Fruit fly (Drosophila melanogaster) whole organism, embryonic: Measurements from ENCODE around the gene sbr.
A peak's percentile ranks its signal among the peaks of the same experiment; 100 is the strongest.

Experiments
- Aef1 ChIP-seq: fragments of 200-800 bp; sonication (Bioruptor generic); IDR thresholded peaks from 3 replicates; pipeline ENCODE4 v1.3.6; 2022; ENCODE audit warnings: missing biosample characterization, missing genetic modification characterization
- Bgb ChIP-seq: fragments of 200-800 bp; sonication (Bioruptor generic); IDR thresholded peaks from 2 replicates; pipeline ENCODE4 v1.3.6; 2022; ENCODE audit warnings: missing biosample characterization, missing genetic modification characterization; ENCODE audit not compliant: partially characterized antibody
- CG10209 ChIP-seq: fragments of 200-800 bp; sonication (Bioruptor generic); optimal IDR thresholded peaks from 3 replicates; lab custom pipeline; 2017; ENCODE audit warnings: missing biosample characterization, mild to moderate bottlenecking, missing genetic modification characterization, missing genetic modification reagents
- CG10321 ChIP-seq: fragments of 200-800 bp; sonication (Bioruptor generic); IDR thresholded peaks from 2 replicates; pipeline ENCODE4 v1.3.6; 2022; ENCODE audit warnings: missing biosample characterization, missing genetic modification characterization
- CG11456 ChIP-seq: fragments of 200-800 bp; sonication (Bioruptor generic); IDR thresholded peaks from 3 replicates; pipeline ENCODE4 v1.3.6; 2022; ENCODE audit warnings: missing biosample characterization, missing genetic modification characterization
- CG11695 ChIP-seq: fragments of 200-800 bp; sonication (Bioruptor generic); IDR thresholded peaks from 3 replicates; pipeline ENCODE4 v1.3.6; 2022; ENCODE audit warnings: missing biosample characterization, missing genetic modification characterization
- CG14014 ChIP-seq: fragments of 200-800 bp; sonication (Bioruptor generic); IDR thresholded peaks from 2 replicates; pipeline ENCODE4 v1.3.6; 2022; ENCODE audit warnings: missing biosample characterization, missing genetic modification characterization
- CG16813 ChIP-seq: fragments of 200-800 bp; sonication (Bioruptor generic); IDR thresholded peaks from 3 replicates; pipeline ENCODE4 v1.3.6; 2022; ENCODE audit warnings: missing biosample characterization, missing genetic modification characterization; ENCODE audit not compliant: partially characterized antibody
- CG3065 ChIP-seq: fragments of 200-800 bp; sonication (Bioruptor generic); optimal IDR thresholded peaks from 2 replicates; lab custom pipeline; 2016; ENCODE audit warnings: missing biosample characterization, missing genetic modification characterization
- CG32772 ChIP-seq: fragments of 200-800 bp; sonication (Bioruptor generic); IDR thresholded peaks from 2 replicates; pipeline ENCODE4 v1.3.6; 2022; ENCODE audit warnings: missing biosample characterization, missing genetic modification characterization
- CG4820 ChIP-seq: fragments of 200-800 bp; sonication (Bioruptor generic); optimal IDR thresholded peaks from 3 replicates; lab custom pipeline; 2016; ENCODE audit warnings: missing biosample characterization, missing genetic modification characterization
- CG5245 ChIP-seq: fragments of 200-800 bp; sonication (Bioruptor generic); optimal IDR thresholded peaks from 3 replicates; lab custom pipeline; 2016; ENCODE audit warnings: missing biosample characterization, missing genetic modification characterization
- CG5953 ChIP-seq: fragments of 200-800 bp; sonication (Bioruptor generic); IDR thresholded peaks from 2 replicates; pipeline ENCODE4 v1.3.6; 2022; ENCODE audit warnings: missing biosample characterization, missing genetic modification characterization
- CG9437 ChIP-seq: fragments of 200-800 bp; sonication (Bioruptor generic); optimal IDR thresholded peaks from 2 replicates; lab custom pipeline; 2018; ENCODE audit warnings: missing biosample characterization, mild to moderate bottlenecking, missing genetic modification characterization
- CG9797 ChIP-seq: fragments of 200-800 bp; sonication (Bioruptor generic); optimal IDR thresholded peaks from 3 replicates; lab custom pipeline; 2018; ENCODE audit warnings: missing biosample characterization, mild to moderate bottlenecking, missing genetic modification characterization
- D ChIP-seq, 2 experiments: fragments of 200-800 bp in 1 of 2; fragments of >200 bp in 1 of 2; sonication (Bioruptor generic) in 1 of 2; optimal IDR thresholded peaks; 2 replicates in 1 of 2; 3 replicates in 1 of 2; lab custom pipeline; 2017; ENCODE audit warnings: mild to moderate bottlenecking in 1 of 2, missing biosample characterization in 1 of 2, missing genetic modification characterization in 1 of 2, missing genetic modification reagents in 1 of 2
- Dp ChIP-seq: fragments of 200-800 bp; sonication (Bioruptor generic); optimal IDR thresholded peaks from 2 replicates; lab custom pipeline; 2018; ENCODE audit warnings: missing biosample characterization, mild to moderate bottlenecking, missing genetic modification characterization, moderate library complexity
- HLH54F ChIP-seq: fragments of 200-800 bp; sonication (Bioruptor generic); optimal IDR thresholded peaks from 3 replicates; lab custom pipeline; 2016; ENCODE audit warnings: missing biosample characterization, missing genetic modification characterization
- HLHmδ ChIP-seq: fragments of 200-800 bp; sonication (Bioruptor generic); optimal IDR thresholded peaks from 2 replicates; lab custom pipeline; 2018; ENCODE audit warnings: missing biosample characterization, mild to moderate bottlenecking, missing genetic modification characterization, moderate library complexity
- Hr3 ChIP-seq: fragments of 200-800 bp; sonication (Bioruptor generic); optimal IDR thresholded peaks from 3 replicates; lab custom pipeline; 2016; ENCODE audit warnings: missing biosample characterization, missing genetic modification characterization
- Nf-YB ChIP-seq: fragments of 200-800 bp; sonication (Bioruptor generic); optimal IDR thresholded peaks from 3 replicates; lab custom pipeline; 2019; ENCODE audit warnings: missing biosample characterization, mild to moderate bottlenecking, missing genetic modification characterization, moderate library complexity
- Xbp1 ChIP-seq: fragments of 200-800 bp; sonication (Bioruptor generic); optimal IDR thresholded peaks from 3 replicates; lab custom pipeline; 2016; ENCODE audit warnings: missing biosample characterization, mild to moderate bottlenecking, missing genetic modification characterization
- ac ChIP-seq: fragments of 200-800 bp; sonication (Bioruptor generic); optimal IDR thresholded peaks from 3 replicates; lab custom pipeline; 2017; ENCODE audit warnings: missing biosample characterization, mild to moderate bottlenecking, missing genetic modification characterization
- amos ChIP-seq: fragments of 200-800 bp; sonication (Bioruptor generic); IDR thresholded peaks from 2 replicates; pipeline ENCODE4 v1.3.6; 2022; ENCODE audit warnings: missing biosample characterization, missing genetic modification characterization; ENCODE audit not compliant: partially characterized antibody
- ato ChIP-seq: fragments of 200-800 bp; sonication (Bioruptor generic); IDR thresholded peaks from 2 replicates; pipeline ENCODE4 v1.3.6; 2022; ENCODE audit warnings: missing biosample characterization, missing genetic modification characterization; ENCODE audit not compliant: partially characterized antibody
- btn ChIP-seq: fragments of 200-800 bp; sonication (Bioruptor generic); optimal IDR thresholded peaks from 2 replicates; lab custom pipeline; 2016; ENCODE audit warnings: missing biosample characterization, missing genetic modification characterization
- caup ChIP-seq: fragments of 200-800 bp; sonication (Bioruptor generic); optimal IDR thresholded peaks from 3 replicates; lab custom pipeline; 2017; ENCODE audit warnings: missing biosample characterization, mild to moderate bottlenecking, missing genetic modification characterization, moderate library complexity; ENCODE audit not compliant: severe bottlenecking
- chinmo ChIP-seq: fragments of 200-800 bp; sonication (Bioruptor generic); IDR thresholded peaks from 4 replicates; pipeline ENCODE4 v1.3.6; 2022; ENCODE audit warnings: missing biosample characterization, missing genetic modification characterization; ENCODE audit not compliant: partially characterized antibody
- disco-r ChIP-seq: fragments of 200-800 bp; sonication (Bioruptor generic); optimal IDR thresholded peaks from 2 replicates; lab custom pipeline; 2016; ENCODE audit warnings: missing biosample characterization, missing genetic modification characterization
- dmrt99B ChIP-seq: fragments of 200-800 bp; sonication (Bioruptor generic); optimal IDR thresholded peaks from 2 replicates; lab custom pipeline; 2018; ENCODE audit warnings: missing biosample characterization, mild to moderate bottlenecking, missing genetic modification characterization, moderate library complexity
- en ChIP-seq: fragments of 200-800 bp; sonication (Bioruptor generic); optimal IDR thresholded peaks from 2 replicates; lab custom pipeline; 2016; ENCODE audit warnings: missing biosample characterization, missing genetic modification characterization
- eyg ChIP-seq: fragments of 200-800 bp; sonication (Bioruptor generic); optimal IDR thresholded peaks from 3 replicates; lab custom pipeline; 2016; ENCODE audit warnings: missing biosample characterization, missing genetic modification characterization
- fd64A ChIP-seq: fragments of 200-800 bp; sonication (Bioruptor generic); optimal IDR thresholded peaks from 3 replicates; lab custom pipeline; 2018; ENCODE audit warnings: missing biosample characterization, mild to moderate bottlenecking, missing genetic modification characterization
- fd96Cb ChIP-seq: fragments of 200-800 bp; sonication (Bioruptor generic); optimal IDR thresholded peaks from 2 replicates; lab custom pipeline; 2018; ENCODE audit warnings: missing biosample characterization, mild to moderate bottlenecking, missing genetic modification characterization, moderate library complexity
- ftz-f1 ChIP-seq: fragments of 200-800 bp; sonication (Bioruptor generic); optimal IDR thresholded peaks from 2 replicates; lab custom pipeline; 2016; ENCODE audit warnings: missing biosample characterization, missing genetic modification characterization
- gce ChIP-seq: fragments of 200-800 bp; sonication (Bioruptor generic); IDR thresholded peaks from 3 replicates; pipeline ENCODE4 v1.3.6; 2022; ENCODE audit warnings: missing biosample characterization, missing genetic modification characterization
- gem ChIP-seq: fragments of 200-800 bp; sonication (Bioruptor generic); optimal IDR thresholded peaks from 2 replicates; lab custom pipeline; 2019; ENCODE audit warnings: missing biosample characterization, mild to moderate bottlenecking, missing genetic modification characterization, moderate library complexity
- jigr1 ChIP-seq: fragments of 200-800 bp; sonication (Bioruptor generic); IDR thresholded peaks from 3 replicates; pipeline ENCODE4 v1.3.6; 2022; ENCODE audit warnings: missing biosample characterization, missing genetic modification characterization
- jing ChIP-seq: fragments of 200-800 bp; sonication (Bioruptor generic); optimal IDR thresholded peaks from 2 replicates; lab custom pipeline; 2018; ENCODE audit warnings: missing biosample characterization, mild to moderate bottlenecking, missing genetic modification characterization
- lab ChIP-seq: fragments of 200-800 bp; sonication (Bioruptor generic); optimal IDR thresholded peaks from 3 replicates; lab custom pipeline; 2017; ENCODE audit warnings: missing biosample characterization, missing genetic modification characterization, mild to moderate bottlenecking, moderate library complexity, missing genetic modification reagents
- lmd ChIP-seq: fragments of 200-800 bp; sonication (Bioruptor generic); IDR thresholded peaks from 2 replicates; pipeline ENCODE4 v1.3.6; 2022; ENCODE audit warnings: missing biosample characterization, missing genetic modification characterization
- odd ChIP-seq: fragments of 200-800 bp; sonication (Bioruptor generic); optimal IDR thresholded peaks from 2 replicates; lab custom pipeline; 2017; ENCODE audit warnings: missing biosample characterization, mild to moderate bottlenecking, missing genetic modification characterization
- sna ChIP-seq: fragments of 200-800 bp; sonication (Bioruptor generic); IDR thresholded peaks from 2 replicates; pipeline ENCODE4 v1.3.6; 2022; ENCODE audit warnings: missing biosample characterization, missing genetic modification characterization; ENCODE audit not compliant: partially characterized antibody
- sob ChIP-seq: fragments of 200-800 bp; sonication (Bioruptor generic); IDR thresholded peaks from 2 replicates; pipeline ENCODE4 v1.3.6; 2022; ENCODE audit warnings: missing biosample characterization, missing genetic modification characterization
- sr ChIP-seq: fragments of 200-800 bp; sonication (Bioruptor generic); IDR thresholded peaks from 3 replicates; pipeline ENCODE4 v1.3.6; 2022; ENCODE audit warnings: missing biosample characterization, missing genetic modification characterization
- tio ChIP-seq: fragments of 200-800 bp; sonication (Bioruptor generic); optimal IDR thresholded peaks from 2 replicates; lab custom pipeline; 2017; ENCODE audit warnings: missing biosample characterization, missing genetic modification characterization, inconsistent platforms
- twi ChIP-seq: fragments of 200-800 bp; optimal IDR thresholded peaks from 2 replicates; lab custom pipeline; 2019; ENCODE audit warnings: missing biosample characterization, mild to moderate bottlenecking, missing genetic modification characterization, moderate library complexity
- wor ChIP-seq: fragments of 200-800 bp; sonication (Bioruptor generic); IDR thresholded peaks from 2 replicates; pipeline ENCODE4 v1.3.6; 2022; ENCODE audit warnings: missing biosample characterization, missing genetic modification characterization

Gene sbr

DNA sequence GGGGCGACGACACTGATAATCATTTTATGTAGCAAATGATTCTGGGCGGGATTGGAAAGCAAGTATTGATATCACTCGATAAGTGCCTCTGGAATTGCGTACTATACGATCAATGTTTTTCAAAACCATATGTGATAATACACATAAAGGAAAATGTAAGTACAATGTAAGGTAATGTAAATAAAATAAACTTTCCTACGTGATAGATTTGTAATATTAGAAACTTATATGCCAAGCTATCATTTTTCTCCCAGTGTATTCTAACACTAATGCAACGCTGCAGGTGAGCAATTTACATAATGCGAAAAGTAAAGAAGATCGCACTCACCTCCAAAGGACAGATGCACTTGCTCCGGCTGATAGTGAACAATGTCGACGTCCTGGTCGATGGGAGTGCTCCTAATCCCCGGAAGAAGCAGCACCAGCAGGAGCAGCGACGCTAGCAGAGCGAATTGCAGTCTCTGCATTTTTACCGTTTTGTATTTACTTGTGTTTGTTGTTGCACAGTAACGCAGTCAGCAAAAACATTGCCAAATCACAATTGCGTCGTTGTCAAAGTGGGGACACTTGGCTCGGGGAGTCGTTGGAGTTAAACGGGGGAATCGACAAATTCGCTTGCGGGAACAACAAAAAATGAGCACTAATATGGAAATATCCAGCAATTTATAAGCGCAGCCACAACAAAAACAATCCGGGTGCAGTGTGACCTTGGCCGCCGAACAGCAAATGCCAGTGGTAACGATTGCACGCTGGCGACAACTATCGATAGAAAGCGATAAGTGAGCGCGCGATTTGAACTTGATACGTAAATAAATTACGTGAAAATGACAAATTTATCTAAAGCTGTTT, 30.4 kb upstream of the sbr start, which contains the start of gene CG1637 (continued):
- TF ChIP-seq wor = no peak
- TF ChIP-seq Nf-YB (GFP tag; lab: Kevin White, UChicago) = no peak
- no peak for TF ChIP-seq CG3065 (GFP tag; lab: Kevin White, UChicago)
- no peak for TF ChIP-seq en (GFP tag; lab: Kevin White, UChicago)
- no peak for TF ChIP-seq ac
- TF ChIP-seq CG16813 (GFP tag; lab: Robert Waterston, UW) = peak; percentile 68
- TF ChIP-seq sna (GFP tag; lab: Robert Waterston, UW) = peak; percentile 52; the same call in 1 of the 2 replicates
- peak; percentile 42 for TF ChIP-seq dmrt99B (tag; lab: Kevin White, UChicago)
- TF ChIP-seq ato = peak; percentile 39
- TF ChIP-seq fd96Cb = no peak
- no peak for TF ChIP-seq jigr1 (GFP tag; lab: Robert Waterston, UW)
- TF ChIP-seq chinmo (GFP tag; lab: Robert Waterston, UW) = peak; percentile 86; the same call in 3 of the 4 replicates
- TF ChIP-seq CG4820 (GFP tag; lab: Kevin White, UChicago) = no peak
- peak; percentile 52 for TF ChIP-seq D (optimal IDR thresholded peaks at IDR 0.05; lab: Kevin White, UChicago)
- no peak for TF ChIP-seq D (GFP tag; optimal IDR thresholded peaks at IDR 0.05; lab: Kevin White, UChicago)
- no peak for TF ChIP-seq CG5953 (GFP tag; lab: Robert Waterston, UW)
- no peak for TF ChIP-seq HLH54F (GFP tag; lab: Kevin White, UChicago)
- TF ChIP-seq Hr3 (GFP tag; lab: Kevin White, UChicago) = no peak
- TF ChIP-seq CG5245 (GFP tag; lab: Kevin White, UChicago) = no peak
- no peak for TF ChIP-seq disco-r (GFP tag; lab: Kevin White, UChicago)
- TF ChIP-seq amos (GFP tag; lab: Robert Waterston, UW) = peak; percentile 75
- no peak for TF ChIP-seq CG10321
- no peak for TF ChIP-seq caup
- no peak for TF ChIP-seq CG10209
- TF ChIP-seq ftz-f1 (GFP tag; lab: Kevin White, UChicago) = peak; percentile 40
- no peak for TF ChIP-seq odd (GFP tag; lab: Kevin White, UChicago)
- TF ChIP-seq CG9797 = peak; percentile 75
- TF ChIP-seq btn (GFP tag; lab: Kevin White, UChicago) = no peak
- TF ChIP-seq Bgb (GFP tag; lab: Robert Waterston, UW) = peak; percentile 74
- no peak for TF ChIP-seq twi
- peak; percentile 92 for TF ChIP-seq Dp (GFP tag; lab: Kevin White, UChicago)
- no peak for TF ChIP-seq CG11456 (GFP tag; lab: Robert Waterston, UW)
- TF ChIP-seq CG9437 (GFP tag; lab: Kevin White, UChicago) = peak; percentile 96
- no peak for TF ChIP-seq HLHmδ
- TF ChIP-seq tio (GFP tag; lab: Kevin White, UChicago) = no peak
- TF ChIP-seq gce (GFP tag; lab: Robert Waterston, UW) = no peak
- no peak for TF ChIP-seq CG32772 (GFP tag; lab: Robert Waterston, UW)
- TF ChIP-seq Xbp1 = no peak
- TF ChIP-seq CG14014 (GFP tag; lab: Robert Waterston, UW) = no peak
- TF ChIP-seq jing = no peak
- no peak for TF ChIP-seq lmd (GFP tag; lab: Robert Waterston, UW)
- no peak for TF ChIP-seq eyg (GFP tag; lab: Kevin White, UChicago)
- no peak for TF ChIP-seq CG11695 (GFP tag; lab: Robert Waterston, UW)
- no peak for TF ChIP-seq lab (GFP tag; lab: Kevin White, UChicago)
- peak; percentile 46 for TF ChIP-seq Aef1
- TF ChIP-seq sr (GFP tag; lab: Robert Waterston, UW) = no peak
- no peak for TF ChIP-seq sob
- TF ChIP-seq fd64A (GFP tag; lab: Kevin White, UChicago) = no peak
- no peak for TF ChIP-seq gem
